Worm (Caenorhabditis elegans) whole organism, L1 larva: ENCODE measurements around the gene gpx-4.

Experiments
- C04F5.9 ChIP-seq: sonication (generic microtip); optimal IDR thresholded peaks from 2 replicates; lab custom pipeline; 2016; ENCODE audit warnings: missing genetic modification characterization, missing compliant biosample characterization
- aly-2 ChIP-seq: fragments of 150-350 bp; optimal IDR thresholded peaks from 2 replicates; lab custom pipeline; 2014; ENCODE audit warnings: missing biosample characterization, missing genetic modification characterization
- ceh-63 ChIP-seq: fragments of 200-800 bp; sonication (Bioruptor generic); optimal IDR thresholded peaks from 2 replicates; lab custom pipeline; 2018; ENCODE audit warnings: mild to moderate bottlenecking, missing genetic modification characterization, missing compliant biosample characterization
- ceh-88 ChIP-seq: fragments of 200-800 bp; sonication (Bioruptor generic); IDR thresholded peaks from 2 replicates; pipeline ENCODE4 v1.3.6; 2022; ENCODE audit warnings: missing genetic modification characterization, missing compliant biosample characterization
- ets-5 ChIP-seq: fragments of 200-800 bp; sonication (Bioruptor generic); IDR thresholded peaks from 2 replicates; pipeline ENCODE4 v1.3.6; 2022; ENCODE audit warnings: missing genetic modification characterization, missing compliant biosample characterization
- fkh-10 ChIP-seq: sonication (generic microtip); optimal IDR thresholded peaks from 2 replicates; lab custom pipeline; 2017; ENCODE audit warnings: missing biosample characterization, missing genetic modification reagents, missing genetic modification characterization
- nhr-77 ChIP-seq: fragments of 150-350 bp; optimal IDR thresholded peaks from 2 replicates; lab custom pipeline; 2014; ENCODE audit warnings: missing biosample characterization, missing genetic modification characterization
- pqm-1 ChIP-seq: sonication (generic microtip); optimal IDR thresholded peaks from 3 replicates; lab custom pipeline; 2017; ENCODE audit warnings: missing biosample characterization, missing genetic modification characterization
- snpc-4 ChIP-seq: fragments of 150-350 bp; optimal IDR thresholded peaks from 2 replicates; lab custom pipeline; 2014; ENCODE audit warnings: missing biosample characterization, missing genetic modification characterization
- zag-1 ChIP-seq: fragments of 150-350 bp; optimal IDR thresholded peaks from 2 replicates; lab custom pipeline; 2014; ENCODE audit warnings: missing biosample characterization, missing genetic modification characterization

- TF ChIP-seq aly-2 (tag; lab: Kevin White, UChicago) (no peak), nhr-77 (tag; lab: Kevin White, UChicago) (no peak), ets-5 (no peak), zag-1 (tag; lab: Kevin White, UChicago) (no peak), snpc-4 (tag; lab: Kevin White, UChicago) (no peak), C04F5.9 (tag; lab: Kevin White, UChicago) (no peak), ceh-63 (no peak), pqm-1 (tag; lab: Kevin White, UChicago) (no peak), fkh-10 (GFP tag; lab: Kevin White, UChicago) (no peak), ceh-88 (GFP tag; lab: Robert Waterston, UW) (no peak)
Observed at ce11 chrIV:2664901-2665201, 10.0 kb downstream of the gpx-4 start.
